Worm (Caenorhabditis elegans): ENCODE measurements around the gene fbxc-21.

DNA sequence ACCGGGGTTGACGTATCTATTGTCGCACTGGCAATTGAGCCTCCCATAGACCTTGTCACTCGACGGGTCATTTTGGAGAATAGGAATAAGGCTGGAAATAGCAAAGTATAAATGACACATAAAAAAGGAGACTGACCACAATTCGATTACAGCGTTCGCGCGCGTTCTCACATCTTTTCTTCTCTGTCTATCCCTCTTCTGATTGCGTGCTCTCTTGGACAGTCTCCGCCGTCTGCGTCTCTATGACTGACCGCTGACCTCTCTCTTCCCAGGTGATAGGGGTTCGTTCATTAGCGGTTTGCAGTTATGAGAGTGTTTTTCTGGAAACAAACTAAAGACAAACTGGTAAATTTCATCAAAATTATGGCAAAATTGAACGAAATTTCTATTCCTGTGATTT is 43.6 kb upstream of the fbxc-21 start, which contains the start of gene ceh-83:
- TF ChIP-seq cog-1 (tag; optimal IDR thresholded peaks at IDR 0.05) (no peak), flt-1 (GFP tag; IDR thresholded peaks at IDR 0.05) (no peak)

All from whole organism, midembryonic.